Worm (Caenorhabditis elegans) whole organism, young adult: ENCODE measurements around the gene Y56A3A.22.

ENCODE experiments used
- B0261.1 ChIP-seq: sonication (generic microtip); optimal IDR thresholded peaks from 2 replicates; lab custom pipeline; 2016; ENCODE audit warnings: mild to moderate bottlenecking, missing genetic modification characterization, moderate library complexity, missing compliant biosample characterization
- B0336.3 ChIP-seq: fragments of 200-800 bp; sonication (Bioruptor generic); IDR thresholded peaks from 2 replicates; pipeline ENCODE4 v1.3.6; 2022; ENCODE audit warnings: missing genetic modification characterization, missing compliant biosample characterization
- F23B12.7 ChIP-seq: sonication (generic microtip); optimal IDR thresholded peaks from 2 replicates; lab custom pipeline; 2017; ENCODE audit warnings: missing genetic modification characterization, mild to moderate bottlenecking, missing compliant biosample characterization, antibody characterized with exemption, moderate library complexity; ENCODE audit not compliant: insufficient read depth
- F37B4.10 ChIP-seq: fragments of 200-800 bp; sonication (Bioruptor generic); IDR thresholded peaks from 2 replicates; pipeline ENCODE4 v1.3.6; 2022; ENCODE audit warnings: missing genetic modification characterization, missing compliant biosample characterization
- F57A8.1 ChIP-seq: fragments of 200-800 bp; sonication (Bioruptor generic); optimal IDR thresholded peaks from 2 replicates; lab custom pipeline; 2018; ENCODE audit warnings: mild to moderate bottlenecking, missing genetic modification characterization, moderate library complexity, missing compliant biosample characterization
- F57C9.4 ChIP-seq: sonication (generic microtip); optimal IDR thresholded peaks from 2 replicates; lab custom pipeline; 2017; ENCODE audit warnings: mild to moderate bottlenecking, missing genetic modification characterization, missing compliant biosample characterization
- K11D2.4 ChIP-seq: fragments of 200-800 bp; sonication (Bioruptor generic); IDR thresholded peaks from 2 replicates; pipeline ENCODE4 v1.3.6; 2022; ENCODE audit warnings: missing genetic modification reagents, missing genetic modification characterization, missing compliant biosample characterization
- K12H6.12 ChIP-seq: fragments of 200-800 bp; sonication (Bioruptor generic); optimal IDR thresholded peaks from 2 replicates; lab custom pipeline; 2018; ENCODE audit warnings: mild to moderate bottlenecking, missing genetic modification characterization, missing compliant biosample characterization
- Y53G8AR.9 ChIP-seq: fragments of 200-800 bp; sonication (Bioruptor generic); conservative IDR thresholded peaks from 2 replicates; pipeline ENCODE4 v1.3.6; 2022; ENCODE audit warnings: missing genetic modification reagents, missing genetic modification characterization, missing compliant biosample characterization
- Y56A3A.18 ChIP-seq: fragments of 200-800 bp; sonication (Bioruptor generic); IDR thresholded peaks from 2 replicates; pipeline ENCODE4 v1.3.6; 2022; ENCODE audit warnings: missing genetic modification reagents, missing genetic modification characterization, missing compliant biosample characterization
- Y67H2A.10 ChIP-seq: fragments of 200-800 bp; sonication (Bioruptor generic); conservative IDR thresholded peaks from 2 replicates; pipeline ENCODE4 v1.3.6; 2022; ENCODE audit warnings: missing genetic modification reagents, missing genetic modification characterization, missing compliant biosample characterization
- Y79H2A.3 ChIP-seq: fragments of 200-800 bp; sonication (Bioruptor generic); conservative IDR thresholded peaks from 2 replicates; pipeline ENCODE4 v1.3.6; 2022; ENCODE audit warnings: missing genetic modification reagents, missing genetic modification characterization, missing compliant biosample characterization
- ama-1 ChIP-seq, 3 experiments: fragments of 150-350 bp in 1 of 3; sonication (generic microtip) in 2 of 3; optimal IDR thresholded peaks; 2 replicates each; lab custom pipeline; 2014 to 2018; ENCODE audit warnings: missing biosample characterization in 2 of 3, missing genetic modification characterization in 2 of 3, missing genetic modification reagents in 2 of 3
- bed-1 ChIP-seq: fragments of 200-800 bp; sonication (Bioruptor generic); IDR thresholded peaks from 2 replicates; pipeline ENCODE4 v1.3.6; 2022; ENCODE audit warnings: missing genetic modification reagents, missing genetic modification characterization, missing compliant biosample characterization
- ccch-3 ChIP-seq: fragments of 200-800 bp; sonication (Bioruptor generic); optimal IDR thresholded peaks from 2 replicates; lab custom pipeline; 2018; ENCODE audit warnings: mild to moderate bottlenecking, missing genetic modification characterization, missing compliant biosample characterization
- cebp-1 ChIP-seq, 2 experiments: fragments of 200-800 bp in 1 of 2; sonication (Bioruptor generic) in 1 of 2; sonication (generic microtip) in 1 of 2; IDR thresholded peaks in 1 of 2; optimal IDR thresholded peaks in 1 of 2; 2 replicates each; pipeline versions ENCODE4 v1.3.6 to Lab custom; 2017 to 2022; ENCODE audit warnings: missing compliant biosample characterization in 2 of 2, missing genetic modification characterization in 2 of 2, mild to moderate bottlenecking in 1 of 2, missing genetic modification reagents in 1 of 2, moderate library complexity in 1 of 2
- ceh-27 ChIP-seq: fragments of 200-800 bp; sonication (Bioruptor generic); optimal IDR thresholded peaks from 2 replicates; lab custom pipeline; 2018; ENCODE audit warnings: mild to moderate bottlenecking, missing genetic modification characterization, moderate library complexity, missing compliant biosample characterization
- chd-7 ChIP-seq: sonication (generic microtip); optimal IDR thresholded peaks from 2 replicates; lab custom pipeline; 2016; ENCODE audit warnings: mild to moderate bottlenecking, missing genetic modification characterization, moderate library complexity, missing compliant biosample characterization
- die-1 ChIP-seq: sonication (generic microtip); optimal IDR thresholded peaks from 2 replicates; lab custom pipeline; 2016; ENCODE audit warnings: missing genotype, mild to moderate bottlenecking, missing genetic modification characterization, missing compliant biosample characterization
- dpl-1 ChIP-seq: fragments of 150-350 bp; optimal IDR thresholded peaks from 2 replicates; lab custom pipeline; 2014; ENCODE audit warnings: missing biosample characterization, missing genetic modification reagents, missing genetic modification characterization
- ekl-4 ChIP-seq: fragments of 200-800 bp; sonication (Bioruptor generic); IDR thresholded peaks from 2 replicates; pipeline ENCODE4 v1.3.6; 2022; ENCODE audit warnings: missing genetic modification reagents, missing genetic modification characterization, missing compliant biosample characterization
- fkh-3 ChIP-seq: sonication (generic microtip); optimal IDR thresholded peaks from 2 replicates; lab custom pipeline; 2016; ENCODE audit warnings: mild to moderate bottlenecking, missing genetic modification characterization, missing compliant biosample characterization
- gei-17 ChIP-seq: fragments of 200-800 bp; sonication (Bioruptor generic); optimal IDR thresholded peaks from 2 replicates; lab custom pipeline; 2018; ENCODE audit warnings: mild to moderate bottlenecking, missing genetic modification characterization, missing compliant biosample characterization
- hlh-12 ChIP-seq: sonication (generic microtip); optimal IDR thresholded peaks from 2 replicates; lab custom pipeline; 2016; ENCODE audit warnings: missing genetic modification characterization, missing compliant biosample characterization
- hmg-20 ChIP-seq: fragments of 200-800 bp; sonication (Bioruptor generic); IDR thresholded peaks from 2 replicates; pipeline ENCODE4 v1.3.6; 2022; ENCODE audit warnings: missing genetic modification reagents, missing genetic modification characterization, missing compliant biosample characterization
- hrde-1 ChIP-seq: sonication (generic microtip); optimal IDR thresholded peaks from 2 replicates; lab custom pipeline; 2016; ENCODE audit warnings: missing genetic modification characterization, mild to moderate bottlenecking, missing compliant biosample characterization, moderate library complexity, missing genotype, missing genetic modification reagents, borderline replicate concordance
- lag-1 ChIP-seq: fragments of 200-800 bp; sonication (Bioruptor generic); IDR thresholded peaks from 2 replicates; pipeline ENCODE4 v1.3.6; 2022; ENCODE audit warnings: missing genetic modification reagents, missing genetic modification characterization, missing compliant biosample characterization
- let-526 ChIP-seq: fragments of 200-800 bp; sonication (Bioruptor generic); IDR thresholded peaks from 2 replicates; pipeline ENCODE4 v1.3.6; 2022; ENCODE audit warnings: missing genetic modification reagents, missing genetic modification characterization, missing compliant biosample characterization
- lir-1 ChIP-seq: fragments of 200-800 bp; sonication (Bioruptor generic); conservative IDR thresholded peaks from 2 replicates; pipeline ENCODE4 v1.3.6; 2022; ENCODE audit warnings: missing genetic modification reagents, missing genetic modification characterization, missing compliant biosample characterization
- lsy-27 ChIP-seq: sonication (generic microtip); optimal IDR thresholded peaks from 2 replicates; lab custom pipeline; 2017; ENCODE audit warnings: missing genetic modification characterization, mild to moderate bottlenecking, missing compliant biosample characterization, antibody characterized with exemption, missing genotype, borderline replicate concordance; ENCODE audit not compliant: insufficient read depth
- madf-6 ChIP-seq: fragments of 200-800 bp; sonication (Bioruptor generic); IDR thresholded peaks from 2 replicates; pipeline ENCODE4 v1.3.6; 2022; ENCODE audit warnings: missing genetic modification reagents, missing genetic modification characterization, missing compliant biosample characterization
- mcd-1 ChIP-seq: fragments of 200-800 bp; sonication (Bioruptor generic); IDR thresholded peaks from 2 replicates; pipeline ENCODE4 v1.3.6; 2022; ENCODE audit warnings: missing genetic modification reagents, missing genetic modification characterization, missing compliant biosample characterization
- mel-28 ChIP-seq: sonication (generic microtip); optimal IDR thresholded peaks from 2 replicates; lab custom pipeline; 2016; ENCODE audit warnings: borderline replicate concordance, mild to moderate bottlenecking, missing genetic modification characterization, missing compliant biosample characterization
- mxl-1 ChIP-seq: sonication (generic microtip); optimal IDR thresholded peaks from 2 replicates; lab custom pipeline; 2016; ENCODE audit warnings: missing genetic modification characterization, missing compliant biosample characterization
- nhr-179 ChIP-seq: sonication (generic microtip); optimal IDR thresholded peaks from 2 replicates; lab custom pipeline; 2016; ENCODE audit warnings: mild to moderate bottlenecking, missing genetic modification characterization, missing compliant biosample characterization
- nhr-27 ChIP-seq: fragments of 200-800 bp; sonication (Bioruptor generic); optimal IDR thresholded peaks from 2 replicates; lab custom pipeline; 2018; ENCODE audit warnings: mild to moderate bottlenecking, missing genetic modification characterization, moderate library complexity, missing compliant biosample characterization
- nhr-90 ChIP-seq: sonication (generic microtip); optimal IDR thresholded peaks from 2 replicates; lab custom pipeline; 2016; ENCODE audit warnings: missing genotype, mild to moderate bottlenecking, missing genetic modification characterization, missing compliant biosample characterization
- pbrm-1 ChIP-seq: fragments of 200-800 bp; sonication (Bioruptor generic); IDR thresholded peaks from 2 replicates; pipeline ENCODE4 v1.3.6; 2022; ENCODE audit warnings: missing genetic modification reagents, missing genetic modification characterization, missing compliant biosample characterization
- rcor-1 ChIP-seq: fragments of 200-800 bp; sonication (Bioruptor generic); IDR thresholded peaks from 2 replicates; pipeline ENCODE4 v1.3.6; 2022; ENCODE audit warnings: missing genetic modification reagents, missing genetic modification characterization, missing compliant biosample characterization
- repo-1 ChIP-seq: sonication (generic microtip); optimal IDR thresholded peaks from 2 replicates; lab custom pipeline; 2017; ENCODE audit warnings: mild to moderate bottlenecking, missing genetic modification characterization, missing compliant biosample characterization
- rpc-1 ChIP-seq, 2 experiments: fragments of 150-350 bp in 1 of 2; sonication (generic microtip) in 1 of 2; optimal IDR thresholded peaks; 2 replicates each; lab custom pipeline; 2014 to 2018; ENCODE audit warnings: missing biosample characterization in 1 of 2, missing genetic modification characterization in 1 of 2, missing genetic modification reagents in 1 of 2, missing genotype in 1 of 2
- snpc-4 ChIP-seq, 5 experiments: fragments of 150-350 bp in 1 of 5; sonication (generic microtip) in 4 of 5; optimal IDR thresholded peaks; 2 replicates each; lab custom pipeline; 2014 to 2018; ENCODE audit warnings: missing genetic modification characterization in 5 of 5, missing biosample characterization in 3 of 5, antibody characterized with exemption in 2 of 5, mild to moderate bottlenecking in 2 of 5, missing compliant biosample characterization in 2 of 5, missing genotype in 2 of 5, moderate library complexity in 2 of 5, missing genetic modification reagents in 1 of 5
- somi-1 ChIP-seq: fragments of 200-800 bp; sonication (Bioruptor generic); optimal IDR thresholded peaks from 2 replicates; lab custom pipeline; 2018; ENCODE audit warnings: mild to moderate bottlenecking, missing genetic modification characterization, missing compliant biosample characterization
- tlf-1 ChIP-seq: fragments of 200-800 bp; sonication (Bioruptor generic); optimal IDR thresholded peaks from 2 replicates; lab custom pipeline; 2018; ENCODE audit warnings: mild to moderate bottlenecking, missing genetic modification characterization, missing compliant biosample characterization
- zfh-2 ChIP-seq: fragments of 200-800 bp; sonication (Bioruptor generic); conservative IDR thresholded peaks from 2 replicates; pipeline ENCODE4 v1.3.6; 2022; ENCODE audit warnings: missing genetic modification reagents, missing genetic modification characterization, missing compliant biosample characterization
- ztf-26 ChIP-seq: sonication (generic microtip); optimal IDR thresholded peaks from 2 replicates; lab custom pipeline; 2017; ENCODE audit warnings: missing genetic modification characterization, missing compliant biosample characterization

Y56A3A.22 gene

ce11 chrIII:11920187-11920785 is 1.2 kb upstream of the Y56A3A.22 start, which contains the start of the genes ccf-1 and trap-4:
Gene ccf-1 (minus strand): TSS chrIII:11920237.
Gene trap-4 (plus strand): TSS chrIII:11920735.
- TF ChIP-seq K11D2.4, result no peak
- no peak for TF ChIP-seq rcor-1 (GFP tag; lab: Robert Waterston, UW)
- no peak for TF ChIP-seq lsy-27
- no peak for TF ChIP-seq hlh-12
- TF ChIP-seq lag-1 (GFP tag; lab: Robert Waterston, UW), result no peak
- TF ChIP-seq ztf-26 (tag; lab: Kevin White, UChicago), result no peak
- no peak for TF ChIP-seq pbrm-1 (GFP tag; lab: Robert Waterston, UW)
- no peak for TF ChIP-seq gei-17 (GFP tag; lab: Kevin White, UChicago)
- no peak for TF ChIP-seq nhr-27
- no peak for TF ChIP-seq F37B4.10
- no peak for TF ChIP-seq F57C9.4 (tag; lab: Kevin White, UChicago)
- no peak for TF ChIP-seq rpc-1 (optimal IDR thresholded peaks at IDR 0.05; lab: Kevin White, UChicago)
- TF ChIP-seq rpc-1 (tag; optimal IDR thresholded peaks at IDR 0.05; lab: Kevin White, UChicago), result no peak
- TF ChIP-seq Y53G8AR.9 (GFP tag; lab: Robert Waterston, UW), result 0 out of 2 replicates have a peak, but pooled peaks have one; percentile 27
- no peak for TF ChIP-seq zfh-2
- TF ChIP-seq tlf-1 (GFP tag; lab: Kevin White, UChicago), result no peak
- TF ChIP-seq Y56A3A.18 (GFP tag; lab: Robert Waterston, UW), result no peak
- no peak for TF ChIP-seq nhr-90 (tag; lab: Kevin White, UChicago)
- no peak for TF ChIP-seq bed-1 (GFP tag; lab: Robert Waterston, UW)
- no peak for TF ChIP-seq ama-1 (optimal IDR thresholded peaks at IDR 0.05; lab: Kevin White, UChicago)
- TF ChIP-seq ama-1 (GFP tag; optimal IDR thresholded peaks at IDR 0.05; lab: Kevin White, UChicago), result no peak
- TF ChIP-seq F57A8.1 (GFP tag; lab: Kevin White, UChicago), result no peak
- no peak for TF ChIP-seq snpc-4 (GFP tag; optimal IDR thresholded peaks at IDR 0.05; lab: Kevin White, UChicago)
- no peak for TF ChIP-seq snpc-4 (tag; optimal IDR thresholded peaks at IDR 0.05; lab: Kevin White, UChicago)
- no peak for TF ChIP-seq mxl-1
- TF ChIP-seq K12H6.12 (tag; lab: Kevin White, UChicago), result no peak
- TF ChIP-seq hmg-20 (GFP tag; lab: Robert Waterston, UW), result no peak
- TF ChIP-seq let-526, result no peak
- TF ChIP-seq mel-28 (tag; lab: Kevin White, UChicago), result no peak
- TF ChIP-seq dpl-1 (GFP tag; lab: Kevin White, UChicago), result no peak
- 0 out of 2 replicates have a peak, but pooled peaks have one; percentile 5 for TF ChIP-seq lir-1 (GFP tag; lab: Robert Waterston, UW)
- no peak for TF ChIP-seq repo-1 (tag; lab: Kevin White, UChicago)
- TF ChIP-seq B0261.1 (tag; lab: Kevin White, UChicago), result no peak
- TF ChIP-seq B0336.3 (GFP tag; lab: Robert Waterston, UW), result no peak
- 0 out of 2 replicates have a peak, but pooled peaks have one; percentile 1 for TF ChIP-seq ekl-4 (GFP tag; lab: Robert Waterston, UW)
- no peak for TF ChIP-seq ccch-3 (GFP tag; lab: Kevin White, UChicago)
- no peak for TF ChIP-seq F23B12.7
- TF ChIP-seq cebp-1 (GFP tag; IDR thresholded peaks at IDR 0.05; lab: Robert Waterston, UW), result no peak
- peak; percentile 24 for TF ChIP-seq cebp-1 (tag; optimal IDR thresholded peaks at IDR 0.05; lab: Kevin White, UChicago)
- TF ChIP-seq madf-6 (GFP tag; lab: Robert Waterston, UW), result peak; percentile 58
- TF ChIP-seq ceh-27 (GFP tag; lab: Kevin White, UChicago), result no peak
- TF ChIP-seq nhr-179 (tag; lab: Kevin White, UChicago), result no peak
- TF ChIP-seq Y67H2A.10 (GFP tag; lab: Robert Waterston, UW), result no peak
- peak; percentile 35; the same call in 1 of the 2 replicates for TF ChIP-seq mcd-1 (GFP tag; lab: Robert Waterston, UW)
- TF ChIP-seq chd-7 (tag; lab: Kevin White, UChicago), result no peak
- TF ChIP-seq Y79H2A.3 (GFP tag; lab: Robert Waterston, UW), result no peak
- no peak for TF ChIP-seq die-1 (tag; lab: Kevin White, UChicago)
- TF ChIP-seq fkh-3 (tag; lab: Kevin White, UChicago), result no peak
- TF ChIP-seq somi-1, result no peak
- no peak for TF ChIP-seq hrde-1 (tag; lab: Kevin White, UChicago)
